Worm (Caenorhabditis elegans) whole organism, L4/young adult: Measurements from ENCODE around the gene gyf-1.

Experiments
- dao-5 ChIP-seq: sonication (generic microtip); optimal IDR thresholded peaks from 2 replicates; lab custom pipeline; 2016; ENCODE audit warnings: missing genotype, missing genetic modification characterization, moderate library complexity, missing compliant biosample characterization
- him-1 ChIP-seq: sonication (generic microtip); optimal IDR thresholded peaks from 2 replicates; lab custom pipeline; 2016; ENCODE audit warnings: missing genotype, missing genetic modification reagents, missing genetic modification characterization, missing compliant biosample characterization

DNA sequence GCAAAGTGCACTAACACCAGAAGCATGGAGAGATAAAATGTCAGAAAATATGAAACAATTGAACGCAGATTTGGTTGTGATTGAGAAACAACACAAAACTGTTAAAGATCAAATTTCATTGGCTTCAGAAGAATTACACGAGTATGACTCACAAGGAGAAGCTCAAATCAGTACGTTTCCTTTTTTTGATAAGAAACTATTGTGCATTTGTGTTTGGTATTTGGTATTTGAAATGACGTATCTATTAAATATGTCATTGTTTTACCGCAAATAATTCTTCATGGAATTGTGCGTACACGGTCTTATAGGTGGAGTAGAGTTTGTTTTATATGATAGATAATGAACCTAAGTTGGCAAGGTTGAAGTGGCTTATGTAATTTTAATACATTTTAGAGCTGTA, 2.6 kb upstream of the gyf-1 start:
- TF ChIP-seq him-1 (tag; lab: Kevin White, UChicago) (no peak), dao-5 (no peak)
